Worm (Caenorhabditis elegans): ENCODE results near the gene R09A1.3.

DNA sequence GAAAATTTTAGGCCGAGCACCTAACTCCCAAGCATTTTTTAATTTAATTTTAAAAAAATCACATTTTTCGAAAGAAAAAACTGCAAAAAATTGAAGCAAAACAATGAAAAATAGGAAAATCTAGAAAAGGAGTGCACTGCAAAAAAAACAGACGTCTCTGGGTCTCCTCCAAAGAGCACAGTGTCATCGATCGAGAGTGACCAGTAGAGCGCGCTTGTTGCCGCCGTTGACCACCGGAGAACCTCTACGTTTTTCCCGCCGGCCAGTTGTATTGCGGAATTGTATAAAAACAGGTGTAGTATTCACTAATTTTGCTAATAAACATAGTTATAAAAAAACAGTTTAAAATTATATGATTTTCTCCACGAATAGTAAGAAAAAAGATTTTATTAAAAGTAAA lies 22.5 kb upstream of the R09A1.3 start:
- TF ChIP-seq hnd-1 (tag; optimal IDR thresholded peaks at IDR 0.05), result no peak
- TF ChIP-seq ceh-13 (GFP tag; optimal IDR thresholded peaks at IDR 0.05), result no peak
- TF ChIP-seq ama-1 (optimal IDR thresholded peaks at IDR 0.05), result no peak
- TF ChIP-seq flt-1 (GFP tag; IDR thresholded peaks at IDR 0.05), result no peak
- no peak for TF ChIP-seq scrt-1 (GFP tag; IDR thresholded peaks at IDR 0.05)
- TF ChIP-seq hmg-4 (GFP tag; optimal IDR thresholded peaks at IDR 0.05), result no peak
- TF ChIP-seq aly-1 (tag; optimal IDR thresholded peaks at IDR 0.05), result no peak
- TF ChIP-seq B0310.2 (tag; optimal IDR thresholded peaks at IDR 0.05), result no peak
- TF ChIP-seq ceh-36 (tag; optimal IDR thresholded peaks at IDR 0.05), result no peak
- TF ChIP-seq pes-1 (GFP tag; IDR thresholded peaks at IDR 0.05), result no peak
